Fruit fly (Drosophila melanogaster) whole organism, embryonic: ENCODE measurements around the gene CG34409.

Source experiments
- Atf6 ChIP-seq: fragments of 200-800 bp; sonication (Bioruptor generic); IDR thresholded peaks from 2 replicates; pipeline ENCODE4 v1.3.6; 2022; ENCODE audit warnings: missing biosample characterization, missing genetic modification characterization
- Awh ChIP-seq: fragments of 200-800 bp; sonication (Bioruptor generic); IDR thresholded peaks from 2 replicates; pipeline ENCODE4, ENCODE4 v1.3.6; 2022; ENCODE audit warnings: missing biosample characterization, missing genetic modification characterization
- B-H2 ChIP-seq: fragments of 200-800 bp; sonication (Bioruptor generic); optimal IDR thresholded peaks from 2 replicates; lab custom pipeline; 2018; ENCODE audit warnings: missing biosample characterization, mild to moderate bottlenecking, missing genetic modification characterization
- Bgb ChIP-seq: fragments of 200-800 bp; sonication (Bioruptor generic); IDR thresholded peaks from 2 replicates; pipeline ENCODE4 v1.3.6; 2022; ENCODE audit warnings: missing biosample characterization, missing genetic modification characterization; ENCODE audit not compliant: partially characterized antibody
- CG10979 ChIP-seq: fragments of 200-800 bp; sonication (Bioruptor generic); optimal IDR thresholded peaks from 2 replicates; lab custom pipeline; 2018; ENCODE audit warnings: missing biosample characterization, mild to moderate bottlenecking, missing genetic modification characterization, moderate library complexity
- CG11247 ChIP-seq: fragments of 200-800 bp; sonication (Bioruptor generic); IDR thresholded peaks from 2 replicates; pipeline ENCODE4 v1.3.6; 2022; ENCODE audit warnings: missing biosample characterization, missing genetic modification characterization
- CG11696 ChIP-seq: fragments of 200-800 bp; sonication (Bioruptor generic); IDR thresholded peaks from 2 replicates; pipeline ENCODE4 v1.3.6; 2022; ENCODE audit warnings: missing biosample characterization, missing genetic modification characterization
- CG13287 ChIP-seq: fragments of 200-800 bp; sonication (Bioruptor generic); IDR thresholded peaks from 2 replicates; pipeline ENCODE4 v1.3.6; 2022; ENCODE audit warnings: missing biosample characterization, missing genetic modification characterization; ENCODE audit not compliant: partially characterized antibody
- CG13424 ChIP-seq: fragments of 200-800 bp; sonication (Bioruptor generic); optimal IDR thresholded peaks from 2 replicates; lab custom pipeline; 2019; ENCODE audit warnings: missing biosample characterization, mild to moderate bottlenecking, missing genetic modification characterization, moderate library complexity
- CG15073 ChIP-seq: fragments of 200-800 bp; sonication (Bioruptor generic); optimal IDR thresholded peaks from 2 replicates; lab custom pipeline; 2016; ENCODE audit warnings: missing biosample characterization, missing genetic modification characterization
- CG15269 ChIP-seq: fragments of 200-800 bp; sonication (Bioruptor generic); optimal IDR thresholded peaks from 2 replicates; lab custom pipeline; 2018; ENCODE audit warnings: missing biosample characterization, mild to moderate bottlenecking, missing genetic modification characterization, moderate library complexity
- CG1602 ChIP-seq: fragments of 200-800 bp; sonication (Bioruptor generic); optimal IDR thresholded peaks from 3 replicates; lab custom pipeline; 2016; ENCODE audit warnings: missing biosample characterization, missing genetic modification characterization
- CG1603 ChIP-seq: fragments of 200-800 bp; sonication (Bioruptor generic); optimal IDR thresholded peaks from 2 replicates; lab custom pipeline; 2019; ENCODE audit warnings: missing biosample characterization, mild to moderate bottlenecking, missing genetic modification characterization, moderate library complexity
- CG1647 ChIP-seq: fragments of 200-800 bp; sonication (Bioruptor generic); optimal IDR thresholded peaks from 3 replicates; lab custom pipeline; 2016; ENCODE audit warnings: missing biosample characterization, missing genetic modification characterization
- CG1792 ChIP-seq: fragments of 200-800 bp; sonication (Bioruptor generic); optimal IDR thresholded peaks from 2 replicates; lab custom pipeline; 2016; ENCODE audit warnings: missing biosample characterization, missing genetic modification characterization
- CG30431 ChIP-seq: fragments of 200-800 bp; sonication (Bioruptor generic); optimal IDR thresholded peaks from 2 replicates; lab custom pipeline; 2017; ENCODE audit warnings: missing biosample characterization, missing genetic modification characterization
- CG31365 ChIP-seq: fragments of 200-800 bp; sonication (Bioruptor generic); optimal IDR thresholded peaks from 2 replicates; lab custom pipeline; 2018; ENCODE audit warnings: missing biosample characterization, mild to moderate bottlenecking, missing genetic modification characterization
- CG31388 ChIP-seq: fragments of 200-800 bp; sonication (Bioruptor generic); optimal IDR thresholded peaks from 2 replicates; lab custom pipeline; 2016; ENCODE audit warnings: missing biosample characterization, missing genetic modification characterization
- CG4404 ChIP-seq: fragments of 200-800 bp; sonication (Bioruptor generic); IDR thresholded peaks from 2 replicates; pipeline ENCODE4 v1.3.6; 2022; ENCODE audit warnings: missing biosample characterization, missing genetic modification characterization
- CG6765 ChIP-seq: fragments of 200-800 bp; sonication (Bioruptor generic); optimal IDR thresholded peaks from 3 replicates; lab custom pipeline; 2017; ENCODE audit warnings: missing biosample characterization, mild to moderate bottlenecking, missing genetic modification characterization
- CG8359 ChIP-seq: fragments of 200-800 bp; sonication (Bioruptor generic); optimal IDR thresholded peaks from 2 replicates; lab custom pipeline; 2017; ENCODE audit warnings: missing biosample characterization, mild to moderate bottlenecking, missing genetic modification characterization, borderline replicate concordance
- Chrac-16 ChIP-seq: fragments of 200-800 bp; sonication (Bioruptor generic); optimal IDR thresholded peaks from 3 replicates; lab custom pipeline; 2016; ENCODE audit warnings: missing biosample characterization, missing genetic modification characterization
- CkIIα-i1 ChIP-seq: fragments of 200-800 bp; sonication (Bioruptor generic); IDR thresholded peaks from 2 replicates; pipeline ENCODE4 v1.3.6; 2022; ENCODE audit warnings: missing biosample characterization, missing genetic modification characterization
- D ChIP-seq, 2 experiments: fragments of 200-800 bp in 1 of 2; fragments of >200 bp in 1 of 2; sonication (Bioruptor generic) in 1 of 2; optimal IDR thresholded peaks; 2 replicates in 1 of 2; 3 replicates in 1 of 2; lab custom pipeline; 2017; ENCODE audit warnings: mild to moderate bottlenecking in 1 of 2, missing biosample characterization in 1 of 2, missing genetic modification characterization in 1 of 2, missing genetic modification reagents in 1 of 2
- HLH4C ChIP-seq: fragments of 200-800 bp; sonication (Bioruptor generic); IDR thresholded peaks from 3 replicates; pipeline ENCODE4 v1.3.6; 2022; ENCODE audit warnings: missing biosample characterization, missing genetic modification characterization; ENCODE audit not compliant: partially characterized antibody
- HmgD ChIP-seq: fragments of 200-800 bp; sonication (Bioruptor generic); optimal IDR thresholded peaks from 3 replicates; lab custom pipeline; 2016; ENCODE audit warnings: missing biosample characterization, missing genetic modification characterization
- Kr ChIP-seq: fragments of 200-800 bp; sonication (Bioruptor generic); optimal IDR thresholded peaks from 2 replicates; lab custom pipeline; 2017; ENCODE audit warnings: missing biosample characterization, mild to moderate bottlenecking, missing genetic modification characterization
- Med ChIP-seq: fragments of 200-800 bp; sonication (Bioruptor generic); peaks from one replicate; lab custom pipeline; 2016; ENCODE audit warnings: missing biosample characterization, missing genetic modification characterization, mild to moderate bottlenecking, inconsistent platforms, moderate library complexity
- Nf-YC ChIP-seq: fragments of 200-800 bp; optimal IDR thresholded peaks from 3 replicates; lab custom pipeline; 2019; ENCODE audit warnings: missing biosample characterization, mild to moderate bottlenecking, missing genetic modification characterization, moderate library complexity
- Xbp1 ChIP-seq: fragments of 200-800 bp; sonication (Bioruptor generic); optimal IDR thresholded peaks from 3 replicates; lab custom pipeline; 2016; ENCODE audit warnings: missing biosample characterization, mild to moderate bottlenecking, missing genetic modification characterization
- bcd ChIP-seq: fragments of 200-800 bp; sonication (Bioruptor generic); optimal IDR thresholded peaks from 2 replicates; lab custom pipeline; 2017; ENCODE audit warnings: missing biosample characterization, mild to moderate bottlenecking, missing genetic modification characterization
- dati ChIP-seq: fragments of 200-800 bp; sonication (Bioruptor generic); IDR thresholded peaks from 2 replicates; pipeline ENCODE4 v1.3.6; 2022; ENCODE audit warnings: missing biosample characterization, missing genetic modification characterization
- ftz-f1 ChIP-seq: fragments of 200-800 bp; sonication (Bioruptor generic); optimal IDR thresholded peaks from 2 replicates; lab custom pipeline; 2016; ENCODE audit warnings: missing biosample characterization, missing genetic modification characterization
- gcm2 ChIP-seq: fragments of 200-800 bp; sonication (Bioruptor generic); optimal IDR thresholded peaks from 2 replicates; lab custom pipeline; 2016; ENCODE audit warnings: missing biosample characterization, missing genetic modification characterization
- gsb-n ChIP-seq: fragments of 200-800 bp; sonication (Bioruptor generic); optimal IDR thresholded peaks from 3 replicates; lab custom pipeline; 2018; ENCODE audit warnings: missing biosample characterization, mild to moderate bottlenecking, missing genetic modification characterization
- insv ChIP-seq, 2 experiments: fragments of 200-800 bp; sonication (Bioruptor generic); optimal IDR thresholded peaks; 3 replicates each; lab custom pipeline; 2016 to 2018; ENCODE audit warnings: missing biosample characterization in 2 of 2, missing genetic modification characterization in 2 of 2
- jing ChIP-seq: fragments of 200-800 bp; sonication (Bioruptor generic); optimal IDR thresholded peaks from 2 replicates; lab custom pipeline; 2018; ENCODE audit warnings: missing biosample characterization, mild to moderate bottlenecking, missing genetic modification characterization
- lmd ChIP-seq: fragments of 200-800 bp; sonication (Bioruptor generic); IDR thresholded peaks from 2 replicates; pipeline ENCODE4 v1.3.6; 2022; ENCODE audit warnings: missing biosample characterization, missing genetic modification characterization
- lov ChIP-seq, 2 experiments: fragments of 200-800 bp in 1 of 2; fragments of >200 bp in 1 of 2; sonication (Bioruptor generic) in 1 of 2; IDR thresholded peaks in 1 of 2; optimal IDR thresholded peaks in 1 of 2; 2 replicates in 1 of 2; 3 replicates in 1 of 2; pipeline versions ENCODE4 v1.3.6 to Lab custom; 2017 to 2022; ENCODE audit warnings: missing biosample characterization in 1 of 2, missing genetic modification characterization in 1 of 2
- pzg ChIP-seq: fragments of 200-800 bp; sonication (Bioruptor generic); optimal IDR thresholded peaks from 3 replicates; lab custom pipeline; 2018; ENCODE audit warnings: missing biosample characterization, mild to moderate bottlenecking, missing genetic modification characterization, moderate library complexity
- row ChIP-seq: fragments of 200-800 bp; sonication (Bioruptor generic); IDR thresholded peaks from 3 replicates; pipeline ENCODE4 v1.3.6; 2022; ENCODE audit warnings: missing biosample characterization, missing genetic modification characterization
- schlank ChIP-seq: fragments of 200-800 bp; sonication (Bioruptor generic); optimal IDR thresholded peaks from 2 replicates; lab custom pipeline; 2018; ENCODE audit warnings: missing biosample characterization, mild to moderate bottlenecking, missing genetic modification characterization
- sqz ChIP-seq: fragments of 200-800 bp; sonication (Bioruptor generic); optimal IDR thresholded peaks from 3 replicates; lab custom pipeline; 2018; ENCODE audit warnings: missing biosample characterization, mild to moderate bottlenecking, missing genetic modification characterization
- tgo ChIP-seq: fragments of 200-800 bp; sonication (Bioruptor generic); IDR thresholded peaks from 3 replicates; pipeline ENCODE4 v1.3.6; 2022; ENCODE audit warnings: missing biosample characterization, missing genetic modification characterization
- ttk ChIP-seq: fragments of 200-800 bp; sonication (Bioruptor generic); IDR thresholded peaks from 2 replicates; pipeline ENCODE4 v2.1.2; 2022; ENCODE audit warnings: missing biosample characterization, missing genetic modification characterization
- yki ChIP-seq: fragments of >200 bp; optimal IDR thresholded peaks from 3 replicates; lab custom pipeline; 2018

Gene CG34409

dm6 chr3R:9710886-9711285 is 35.3 kb downstream of the CG34409 start, which contains the start of the genes trbd and dmt (continued):
- peak; percentile 100 for TF ChIP-seq pzg (GFP tag; lab: Kevin White, UChicago)
- TF ChIP-seq CG31388 (GFP tag; lab: Kevin White, UChicago): no peak
- no peak for TF ChIP-seq HLH4C (GFP tag; lab: Robert Waterston, UW)
- TF ChIP-seq CG1792 (GFP tag; lab: Kevin White, UChicago): peak; percentile 69

DNA sequence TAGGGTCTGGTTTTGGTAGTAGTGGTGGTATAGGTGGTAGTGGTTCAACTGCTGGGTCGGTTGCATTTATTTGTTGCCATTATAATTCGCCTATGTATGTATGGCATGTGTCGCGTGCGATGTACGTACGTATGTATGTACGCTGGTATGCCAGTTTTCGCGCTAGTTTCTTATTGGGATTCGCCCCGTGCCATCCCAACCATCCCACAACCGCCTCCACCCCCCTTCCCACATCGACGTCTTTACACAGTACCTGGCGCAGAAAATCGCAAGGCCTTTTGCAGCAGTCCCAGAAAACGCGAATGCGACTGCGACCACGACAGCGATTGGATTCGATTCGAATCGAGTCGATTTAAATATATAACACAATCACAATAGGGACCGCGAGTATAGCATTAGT is 35.9 kb downstream of the CG34409 start:
- no peak for TF ChIP-seq CG10979 (tag; lab: Kevin White, UChicago)
- peak in 1 of 2 experiments; percentile 76 for TF ChIP-seq insv (GFP tag; optimal IDR thresholded peaks at IDR 0.05; lab: Kevin White, UChicago)
- TF ChIP-seq CG1603 (tag; lab: Kevin White, UChicago): no peak
- peak; percentile 32 for TF ChIP-seq Med (GFP tag; lab: Kevin White, UChicago)
- TF ChIP-seq, all 482 proteins: peak for 2

dm6 chr3R:9705008-9705628 is 41.0 kb downstream of the CG34409 start, which contains the start of gene Unc-115a:
Gene Unc-115a, minus strand, starts transcription at chr3R:9705417.
- TF ChIP-seq CG4404 (no peak), CG1647 (GFP tag; lab: Kevin White, UChicago) (peak; percentile 36), ftz-f1 (GFP tag; lab: Kevin White, UChicago) (peak; percentile 58), Atf6 (GFP tag; lab: Robert Waterston, UW) (no peak), yki (no peak), CG15269 (tag; lab: Kevin White, UChicago) (no peak), CG11696 (no peak), Nf-YC (tag; lab: Kevin White, UChicago) (peak; percentile 32), Kr (no peak), CG1602 (GFP tag; lab: Kevin White, UChicago) (no peak), tgo (GFP tag; lab: Robert Waterston, UW) (no peak), row (no peak), CG15073 (no peak), lov (optimal IDR thresholded peaks at IDR 0.05; lab: Kevin White, UChicago) (no peak), lov (GFP tag; IDR thresholded peaks at IDR 0.05; lab: Robert Waterston, UW) (no peak), Chrac-16 (no peak), CG13424 (tag; lab: Kevin White, UChicago) (peak; percentile 35), dati (GFP tag; lab: Robert Waterston, UW) (no peak), jing (GFP tag; lab: Kevin White, UChicago) (no peak), CG8359 (GFP tag; lab: Kevin White, UChicago) (no peak), Xbp1 (GFP tag; lab: Kevin White, UChicago) (peak; percentile 30), CG30431 (GFP tag; lab: Kevin White, UChicago) (no peak), ttk (GFP tag; lab: Robert Waterston, UW) (no peak), CG31365 (tag; lab: Kevin White, UChicago) (peak; percentile 42), Bgb (GFP tag; lab: Robert Waterston, UW) (no peak), D (optimal IDR thresholded peaks at IDR 0.05; lab: Kevin White, UChicago) (no peak), D (GFP tag; optimal IDR thresholded peaks at IDR 0.05; lab: Kevin White, UChicago) (no peak), gsb-n (no peak), lmd (no peak), HmgD (GFP tag; lab: Kevin White, UChicago) (peak; percentile 7), CG13287 (GFP tag; lab: Robert Waterston, UW) (no peak), Awh (GFP tag; lab: Robert Waterston, UW) (no peak), bcd (peak; percentile 29), sqz (peak; percentile 59), gcm2 (GFP tag; lab: Kevin White, UChicago) (peak; percentile 53), schlank (peak; percentile 13), CG11247 (GFP tag; lab: Robert Waterston, UW) (no peak), B-H2 (GFP tag; lab: Kevin White, UChicago) (peak; percentile 78), CG6765 (peak; percentile 19), CkIIα-i1 (GFP tag; lab: Robert Waterston, UW) (no peak)
